Worm (Caenorhabditis elegans): ENCODE results near the gene R148.4.

DNA sequence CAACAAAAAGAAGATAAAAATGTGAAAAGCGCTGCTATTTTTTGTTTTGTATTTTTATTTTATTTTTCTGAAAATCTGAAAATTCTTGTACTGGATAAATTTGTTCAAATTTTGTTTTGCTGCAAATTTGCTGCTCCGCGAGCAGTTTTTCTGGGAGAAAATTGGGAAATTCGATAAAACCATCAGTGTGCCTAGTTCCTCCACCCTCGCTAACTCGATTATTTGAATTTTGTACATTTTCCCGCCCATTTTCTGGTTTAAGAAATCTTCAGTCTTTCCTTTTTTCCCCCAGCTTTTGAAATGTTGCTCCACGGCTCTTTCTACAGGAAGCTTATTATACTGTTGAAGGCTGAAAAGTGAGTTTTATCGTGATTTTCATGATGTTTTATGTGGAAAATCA lies 19.8 kb downstream of the R148.4 start, which contains the start of gene R148.8:
- no peak for TF ChIP-seq flt-1 (GFP tag; IDR thresholded peaks at IDR 0.05)
- TF ChIP-seq T22C8.4 (GFP tag; IDR thresholded peaks at IDR 0.05), result no peak

Data from whole organism, midembryonic.